Fruit fly (Drosophila melanogaster) whole organism, prepupa: Measurements from ENCODE around the gene CG14535.

Experiments used
- CG10631 ChIP-seq: fragments of 200-800 bp; sonication (Bioruptor generic); optimal IDR thresholded peaks from 2 replicates; lab custom pipeline; 2016; ENCODE audit warnings: missing biosample characterization, missing genetic modification characterization
- CG10669 ChIP-seq: fragments of 200-800 bp; sonication (Bioruptor generic); optimal IDR thresholded peaks from 3 replicates; lab custom pipeline; 2018; ENCODE audit warnings: missing biosample characterization, mild to moderate bottlenecking, missing genetic modification characterization, moderate library complexity
- CG11762 ChIP-seq: fragments of 200-800 bp; sonication (Bioruptor generic); optimal IDR thresholded peaks from 3 replicates; lab custom pipeline; 2016; ENCODE audit warnings: missing biosample characterization, missing genetic modification characterization; ENCODE audit not compliant: insufficient read depth
- CG15336 ChIP-seq: fragments of 200-800 bp; sonication (Bioruptor generic); IDR thresholded peaks from 2 replicates; pipeline ENCODE4 v1.3.6; 2022; ENCODE audit warnings: missing biosample characterization, missing genetic modification characterization
- CG1621 ChIP-seq: fragments of 200-800 bp; sonication (Bioruptor generic); optimal IDR thresholded peaks from 3 replicates; lab custom pipeline; 2018; ENCODE audit warnings: missing biosample characterization, mild to moderate bottlenecking, missing genetic modification characterization
- CG16779 ChIP-seq: fragments of 200-800 bp; sonication (Bioruptor generic); optimal IDR thresholded peaks from 3 replicates; lab custom pipeline; 2017; ENCODE audit warnings: missing biosample characterization, mild to moderate bottlenecking, missing genetic modification characterization
- CG3032 ChIP-seq: fragments of 200-800 bp; optimal IDR thresholded peaks from 2 replicates; lab custom pipeline; 2019; ENCODE audit warnings: missing biosample characterization, mild to moderate bottlenecking, missing genetic modification characterization, moderate library complexity
- CG31627 ChIP-seq: fragments of 200-800 bp; sonication (Bioruptor generic); optimal IDR thresholded peaks from 3 replicates; lab custom pipeline; 2016; ENCODE audit warnings: missing biosample characterization, missing genetic modification characterization
- CG32006 ChIP-seq: fragments of 200-800 bp; sonication (Bioruptor generic); optimal IDR thresholded peaks from 3 replicates; lab custom pipeline; 2017; ENCODE audit warnings: missing biosample characterization, mild to moderate bottlenecking, missing genetic modification characterization
- CG34406 ChIP-seq: fragments of 200-800 bp; sonication (Bioruptor generic); optimal IDR thresholded peaks from 3 replicates; lab custom pipeline; 2016; ENCODE audit warnings: missing biosample characterization, missing genetic modification characterization
- CG3919 ChIP-seq: fragments of 200-800 bp; sonication (Bioruptor generic); optimal IDR thresholded peaks from 3 replicates; lab custom pipeline; 2016; ENCODE audit warnings: missing biosample characterization, missing genetic modification characterization
- CG4318 ChIP-seq: fragments of 200-800 bp; sonication (Bioruptor generic); optimal IDR thresholded peaks from 3 replicates; lab custom pipeline; 2017; ENCODE audit warnings: missing biosample characterization, mild to moderate bottlenecking, missing genetic modification characterization
- CG6163 ChIP-seq: fragments of 200-800 bp; sonication (Bioruptor generic); IDR thresholded peaks from 3 replicates; pipeline ENCODE4 v1.3.6; 2022; ENCODE audit warnings: missing biosample characterization, missing genetic modification characterization
- CG6276 ChIP-seq: fragments of 200-800 bp; sonication (Bioruptor generic); optimal IDR thresholded peaks from 2 replicates; lab custom pipeline; 2017; ENCODE audit warnings: missing biosample characterization, mild to moderate bottlenecking, missing genetic modification characterization
- CG6808 ChIP-seq: fragments of 200-800 bp; sonication (Bioruptor generic); optimal IDR thresholded peaks from 3 replicates; lab custom pipeline; 2017; ENCODE audit warnings: missing biosample characterization, missing genetic modification characterization, mild to moderate bottlenecking, moderate library complexity, missing genetic modification reagents
- CG6854 ChIP-seq: fragments of 200-800 bp; sonication (Bioruptor generic); optimal IDR thresholded peaks from 2 replicates; lab custom pipeline; 2017; ENCODE audit warnings: missing biosample characterization, mild to moderate bottlenecking, missing genetic modification characterization
- CG7368 ChIP-seq: fragments of 200-800 bp; sonication (Bioruptor generic); optimal IDR thresholded peaks from 3 replicates; lab custom pipeline; 2016; ENCODE audit warnings: missing biosample characterization, missing genetic modification characterization
- CG8119 ChIP-seq: fragments of 200-800 bp; sonication (Bioruptor generic); IDR thresholded peaks from 3 replicates; pipeline ENCODE4 v1.3.6; 2022; ENCODE audit warnings: missing biosample characterization, missing genetic modification characterization
- CG8319 ChIP-seq: fragments of 200-800 bp; sonication (Bioruptor generic); optimal IDR thresholded peaks from 3 replicates; lab custom pipeline; 2016; ENCODE audit warnings: missing biosample characterization, missing genetic modification characterization
- CG8632 ChIP-seq: fragments of 200-800 bp; sonication (Bioruptor generic); optimal IDR thresholded peaks from 3 replicates; lab custom pipeline; 2016; ENCODE audit warnings: missing biosample characterization, missing genetic modification characterization
- CG9139 ChIP-seq: fragments of 200-800 bp; sonication (Bioruptor generic); optimal IDR thresholded peaks from 3 replicates; lab custom pipeline; 2017; ENCODE audit warnings: missing biosample characterization, mild to moderate bottlenecking, missing genetic modification characterization
- Ets21C ChIP-seq: fragments of 200-800 bp; sonication (Bioruptor generic); optimal IDR thresholded peaks from 3 replicates; lab custom pipeline; 2016; ENCODE audit warnings: missing biosample characterization, missing genetic modification characterization
- Ets96B ChIP-seq: fragments of 200-800 bp; optimal IDR thresholded peaks from 2 replicates; lab custom pipeline; 2019; ENCODE audit warnings: missing biosample characterization, mild to moderate bottlenecking, missing genetic modification characterization, moderate library complexity
- Gug ChIP-seq: fragments of 200-800 bp; sonication (Bioruptor generic); IDR thresholded peaks from 2 replicates; pipeline ENCODE4 v1.3.6; 2022; ENCODE audit warnings: missing biosample characterization, missing genetic modification characterization
- Hr38 ChIP-seq: sonication (Bioruptor generic); optimal IDR thresholded peaks from 2 replicates; lab custom pipeline; 2016; ENCODE audit warnings: missing biosample characterization, missing genetic modification characterization
- Hr39 ChIP-seq: fragments of 200-800 bp; sonication (Bioruptor generic); optimal IDR thresholded peaks from 2 replicates; lab custom pipeline; 2016; ENCODE audit warnings: missing biosample characterization, missing genetic modification characterization
- Hr4 ChIP-seq: fragments of 200-800 bp; sonication (Bioruptor generic); optimal IDR thresholded peaks from 3 replicates; lab custom pipeline; 2016; ENCODE audit warnings: missing biosample characterization, missing genetic modification characterization
- Lpt ChIP-seq: fragments of 200-800 bp; sonication (Bioruptor generic); optimal IDR thresholded peaks from 3 replicates; lab custom pipeline; 2016; ENCODE audit warnings: missing biosample characterization, missing genetic modification characterization
- Smox ChIP-seq: fragments of 200-800 bp; sonication (Bioruptor generic); optimal IDR thresholded peaks from 3 replicates; lab custom pipeline; 2016; ENCODE audit warnings: missing biosample characterization, missing genetic modification characterization
- Sox14 ChIP-seq: fragments of 200-800 bp; sonication (Bioruptor generic); optimal IDR thresholded peaks from 3 replicates; lab custom pipeline; 2016; ENCODE audit warnings: missing biosample characterization, missing genetic modification characterization
- Sox15 ChIP-seq: fragments of 200-800 bp; sonication (Bioruptor generic); optimal IDR thresholded peaks from 3 replicates; lab custom pipeline; 2016; ENCODE audit warnings: missing biosample characterization, missing genetic modification characterization
- cyc ChIP-seq: fragments of 200-800 bp; sonication (Bioruptor generic); optimal IDR thresholded peaks from 3 replicates; lab custom pipeline; 2016; ENCODE audit warnings: missing biosample characterization, missing genetic modification characterization
- dac ChIP-seq: fragments of 200-800 bp; sonication (Bioruptor generic); optimal IDR thresholded peaks from 2 replicates; lab custom pipeline; 2017; ENCODE audit warnings: missing biosample characterization, mild to moderate bottlenecking, missing genetic modification characterization
- dsx ChIP-seq: fragments of 200-800 bp; optimal IDR thresholded peaks from 3 replicates; lab custom pipeline; 2019; ENCODE audit warnings: missing biosample characterization, mild to moderate bottlenecking, missing genetic modification characterization, moderate library complexity; ENCODE audit not compliant: poor library complexity, severe bottlenecking
- eg ChIP-seq: fragments of 200-800 bp; sonication (Bioruptor generic); IDR thresholded peaks from 3 replicates; pipeline ENCODE4 v1.3.6; 2022; ENCODE audit warnings: missing biosample characterization, missing genetic modification characterization
- fd59A ChIP-seq: fragments of 200-800 bp; sonication (Bioruptor generic); optimal IDR thresholded peaks from 2 replicates; lab custom pipeline; 2017; ENCODE audit warnings: missing biosample characterization, mild to moderate bottlenecking, missing genetic modification characterization, missing genetic modification reagents
- fd85E ChIP-seq: fragments of 200-800 bp; sonication (Bioruptor generic); optimal IDR thresholded peaks from 3 replicates; lab custom pipeline; 2016; ENCODE audit warnings: missing biosample characterization, missing genetic modification characterization
- fkh ChIP-seq: fragments of 200-800 bp; sonication (Bioruptor generic); optimal IDR thresholded peaks from 3 replicates; lab custom pipeline; 2017; ENCODE audit warnings: missing biosample characterization, mild to moderate bottlenecking, missing genetic modification characterization, moderate library complexity
- salr ChIP-seq, 2 experiments: fragments of 200-800 bp; sonication (Bioruptor generic); optimal IDR thresholded peaks; 3 replicates each; lab custom pipeline; 2016 to 2018; ENCODE audit warnings: missing biosample characterization in 2 of 2, missing genetic modification characterization in 2 of 2, mild to moderate bottlenecking in 1 of 2
- spab ChIP-seq: fragments of 200-800 bp; sonication (Bioruptor generic); optimal IDR thresholded peaks from 2 replicates; lab custom pipeline; 2017; ENCODE audit warnings: missing biosample characterization, mild to moderate bottlenecking, missing genetic modification characterization, missing genetic modification reagents
- ss ChIP-seq, 2 experiments: fragments of 200-800 bp; sonication (Bioruptor generic); optimal IDR thresholded peaks; 2 replicates in 1 of 2; 3 replicates in 1 of 2; lab custom pipeline; 2017 to 2018; ENCODE audit warnings: mild to moderate bottlenecking in 2 of 2, missing biosample characterization in 2 of 2, missing genetic modification characterization in 2 of 2, moderate library complexity in 1 of 2
- svp ChIP-seq: fragments of 200-800 bp; sonication (Bioruptor generic); peaks from one replicate; lab custom pipeline; 2016; ENCODE audit warnings: missing biosample characterization, missing genetic modification characterization
- vri ChIP-seq: fragments of 200-800 bp; sonication (Bioruptor generic); optimal IDR thresholded peaks from 3 replicates; lab custom pipeline; 2016; ENCODE audit warnings: missing biosample characterization, mild to moderate bottlenecking, missing genetic modification characterization

The CG14535 gene

dm6 chr2L:7875676-7876075 lies 20.4 kb upstream of the CG14535 start (continued):
- TF ChIP-seq CG6808 (GFP tag; lab: Kevin White, UChicago) (peak; percentile 12), Hr4 (GFP tag; lab: Kevin White, UChicago) (no peak), CG15336 (GFP tag; lab: Robert Waterston, UW) (peak; percentile 27; the same call in 1 of the 2 replicates), fd85E (GFP tag; lab: Kevin White, UChicago) (no peak), CG31627 (GFP tag; lab: Kevin White, UChicago) (peak; percentile 34), CG3919 (peak; percentile 55), CG7368 (GFP tag; lab: Kevin White, UChicago) (peak; percentile 2), CG6163 (GFP tag; lab: Robert Waterston, UW) (peak; percentile 68; the same call in 2 of the 3 replicates), ss (GFP tag; optimal IDR thresholded peaks at IDR 0.05; lab: Kevin White, UChicago) (peak in 1 of 2 experiments; percentile 16), CG8119 (GFP tag; lab: Robert Waterston, UW) (no peak), CG3032 (tag; lab: Kevin White, UChicago) (peak; percentile 35), dsx (GFP tag; lab: Kevin White, UChicago) (no peak), Hr39 (GFP tag; lab: Kevin White, UChicago) (peak; percentile 40), CG34406 (GFP tag; lab: Kevin White, UChicago) (peak; percentile 30), CG16779 (tag; lab: Kevin White, UChicago) (no peak), svp (GFP tag; lab: Kevin White, UChicago) (peak; percentile 73), CG10631 (GFP tag; lab: Kevin White, UChicago) (peak; percentile 35), CG6854 (no peak), CG8632 (GFP tag; lab: Kevin White, UChicago) (peak; percentile 50), CG9139 (GFP tag; lab: Kevin White, UChicago) (no peak), Hr38 (GFP tag; lab: Kevin White, UChicago) (no peak), CG32006 (no peak), Lpt (GFP tag; lab: Kevin White, UChicago) (no peak), Smox (peak; percentile 37)

- TF ChIP-seq salr (GFP tag; optimal IDR thresholded peaks at IDR 0.05; lab: Kevin White, UChicago) (no peak), CG31627 (GFP tag; lab: Kevin White, UChicago) (no peak), Hr38 (GFP tag; lab: Kevin White, UChicago) (no peak), CG8319 (GFP tag; lab: Kevin White, UChicago) (no peak), CG3032 (tag; lab: Kevin White, UChicago) (no peak)
These were observed 17.4 kb upstream of the CG14535 start for dm6 chr2L:7872680-7873079.

- TF ChIP-seq CG6854: no peak
- TF ChIP-seq CG6808 (GFP tag; lab: Kevin White, UChicago): no peak
- no peak for TF ChIP-seq CG34406 (GFP tag; lab: Kevin White, UChicago)
- TF ChIP-seq fkh (GFP tag; lab: Kevin White, UChicago): no peak
- TF ChIP-seq Hr4 (GFP tag; lab: Kevin White, UChicago): peak; percentile 45
- TF ChIP-seq dsx (GFP tag; lab: Kevin White, UChicago): peak; percentile 6
- TF ChIP-seq CG1621: no peak
- TF ChIP-seq ss (GFP tag; optimal IDR thresholded peaks at IDR 0.05; lab: Kevin White, UChicago): no peak
- no peak for TF ChIP-seq CG10669 (GFP tag; lab: Kevin White, UChicago)
- no peak for TF ChIP-seq CG11762 (GFP tag; lab: Kevin White, UChicago)
- TF ChIP-seq CG15336 (GFP tag; lab: Robert Waterston, UW): peak; percentile 41; the same call in 1 of the 2 replicates
- no peak for TF ChIP-seq spab (GFP tag; lab: Kevin White, UChicago)
- peak; percentile 6 for TF ChIP-seq Sox14 (GFP tag; lab: Kevin White, UChicago)
- TF ChIP-seq CG4318 (GFP tag; lab: Kevin White, UChicago): peak; percentile 41
- TF ChIP-seq vri (GFP tag; lab: Kevin White, UChicago): no peak
- no peak for TF ChIP-seq CG3919
- peak; percentile 3 for TF ChIP-seq CG6276 (GFP tag; lab: Kevin White, UChicago)
- no peak for TF ChIP-seq Ets21C (GFP tag; lab: Kevin White, UChicago)
- TF ChIP-seq Hr38 (GFP tag; lab: Kevin White, UChicago): no peak
- no peak for TF ChIP-seq Sox15 (GFP tag; lab: Kevin White, UChicago)
- no peak for TF ChIP-seq Smox
- no peak for TF ChIP-seq cyc (GFP tag; lab: Kevin White, UChicago)
- TF ChIP-seq svp (GFP tag; lab: Kevin White, UChicago): no peak
- no peak for TF ChIP-seq Lpt (GFP tag; lab: Kevin White, UChicago)
- no peak for TF ChIP-seq CG7368 (GFP tag; lab: Kevin White, UChicago)
- TF ChIP-seq Ets96B (tag; lab: Kevin White, UChicago): no peak
- TF ChIP-seq dac (GFP tag; lab: Kevin White, UChicago): no peak
- peak; percentile 32 for TF ChIP-seq CG10631 (GFP tag; lab: Kevin White, UChicago)
- TF ChIP-seq Gug (GFP tag; lab: Robert Waterston, UW): no peak
- TF ChIP-seq fd59A: no peak
- TF ChIP-seq eg (GFP tag; lab: Robert Waterston, UW): no peak
These were observed 16.7 kb upstream of the CG14535 start for dm6 chr2L:7871821-7872524.
